Worm (Caenorhabditis elegans): ENCODE results near the gene F12D9.2.

The F12D9.2 gene

ce11 chrX:8638679-8639184 is 8.2 kb downstream of the F12D9.2 start (continued):
- peak; percentile 80; the same call in 1 of the 2 replicates for TF ChIP-seq cebp-2 (GFP tag; IDR thresholded peaks at IDR 0.05)
- TF ChIP-seq hsf-1 (GFP tag; IDR thresholded peaks at IDR 0.05): peak; percentile 44; the same call in 1 of the 2 replicates
- no peak for TF ChIP-seq dpff-1 (tag; optimal IDR thresholded peaks at IDR 0.05)
- TF ChIP-seq snpc-4 (GFP tag; optimal IDR thresholded peaks at IDR 0.05): peak; percentile 61
- peak in 2 of 4 experiments; percentile 53 to 63 for TF ChIP-seq snpc-4 (tag; optimal IDR thresholded peaks at IDR 0.05)
- no peak for TF ChIP-seq F49E8.2 (tag; optimal IDR thresholded peaks at IDR 0.05; ENCODE audit: insufficient read depth)
- TF ChIP-seq snpc-1.1 (tag; optimal IDR thresholded peaks at IDR 0.05; ENCODE audit: insufficient read depth): no peak
- 0 out of 2 replicates have a peak, but pooled peaks have one; percentile 6 for TF ChIP-seq F37B4.10 (GFP tag; IDR thresholded peaks at IDR 0.05)
- 0 out of 2 replicates have a peak, but pooled peaks have one; percentile 35 for TF ChIP-seq Y53G8AR.9 (GFP tag; conservative IDR thresholded peaks at IDR 0.05)
- no peak for TF ChIP-seq bed-1 (GFP tag; IDR thresholded peaks at IDR 0.05)
- TF ChIP-seq sptf-2 (GFP tag; optimal IDR thresholded peaks at IDR 0.05): peak; percentile 33
- TF ChIP-seq C17E4.6 (GFP tag; IDR thresholded peaks at IDR 0.05): no peak
- TF ChIP-seq K12H6.12 (tag; optimal IDR thresholded peaks at IDR 0.05): no peak
- TF ChIP-seq efl-1 (GFP tag; optimal IDR thresholded peaks at IDR 0.05): no peak
- peak; percentile 71 for TF ChIP-seq hmg-1.2 (GFP tag; IDR thresholded peaks at IDR 0.05)
- peak; percentile 56; the same call in 1 of the 2 replicates for TF ChIP-seq ekl-4 (GFP tag; IDR thresholded peaks at IDR 0.05)
- TF ChIP-seq Y53F4B.3 (GFP tag; IDR thresholded peaks at IDR 0.05): no peak
- TF ChIP-seq madf-10 (tag; optimal IDR thresholded peaks at IDR 0.05): peak; percentile 18
- TF ChIP-seq pha-4 (tag; optimal IDR thresholded peaks at IDR 0.05): no peak
- TF ChIP-seq F33H1.4 (GFP tag; IDR thresholded peaks at IDR 0.05): no peak
- no peak for TF ChIP-seq ztf-28 (GFP tag; IDR thresholded peaks at IDR 0.05)
- TF ChIP-seq rec-8 (tag; optimal IDR thresholded peaks at IDR 0.05): peak; percentile 54 to 61
- no peak for TF ChIP-seq aptf-2 (GFP tag; conservative IDR thresholded peaks at IDR 0.05)
- TF ChIP-seq mel-28 (tag; optimal IDR thresholded peaks at IDR 0.05; ENCODE audit: borderline replicate concordance): no peak
- no peak for TF ChIP-seq F10E7.11 (tag; optimal IDR thresholded peaks at IDR 0.05)
- TF ChIP-seq ztf-18 (tag; optimal IDR thresholded peaks at IDR 0.05): peak; percentile 57
- peak; percentile 36 for TF ChIP-seq unc-130 (GFP tag; optimal IDR thresholded peaks at IDR 0.05)
- TF ChIP-seq F57A8.1 (GFP tag; optimal IDR thresholded peaks at IDR 0.05): peak; percentile 61
- TF ChIP-seq hlh-26 (GFP tag; conservative IDR thresholded peaks at IDR 0.05): no peak
- TF ChIP-seq Y79H2A.3 (GFP tag; conservative IDR thresholded peaks at IDR 0.05): no peak
- TF ChIP-seq egrh-3 (GFP tag; IDR thresholded peaks at IDR 0.05): 0 out of 2 replicates have a peak, but pooled peaks have one; percentile 18
- TF ChIP-seq fkh-3 (tag; optimal IDR thresholded peaks at IDR 0.05): no peak
- no peak for TF ChIP-seq tlf-1 (GFP tag; optimal IDR thresholded peaks at IDR 0.05)
- TF ChIP-seq akir-1 (GFP tag; optimal IDR thresholded peaks at IDR 0.05): peak; percentile 23
- peak; percentile 71 for TF ChIP-seq mxl-1 (tag; optimal IDR thresholded peaks at IDR 0.05)
- no peak for TF ChIP-seq B0336.3 (GFP tag; IDR thresholded peaks at IDR 0.05)
- peak in 1 of 2 experiments; percentile 42 for TF ChIP-seq let-607 (tag; optimal IDR thresholded peaks at IDR 0.05)
- no peak for TF ChIP-seq C06A6.2 (GFP tag; conservative IDR thresholded peaks at IDR 0.05)
- TF ChIP-seq zfh-2 (GFP tag; conservative IDR thresholded peaks at IDR 0.05): no peak
- no peak for TF ChIP-seq xnd-1 (tag; optimal IDR thresholded peaks at IDR 0.05)
- no peak for TF ChIP-seq attf-3 (GFP tag; conservative IDR thresholded peaks at IDR 0.05)
- TF ChIP-seq lin-54 (GFP tag; optimal IDR thresholded peaks at IDR 0.05): no peak
- TF ChIP-seq gei-17 (GFP tag; optimal IDR thresholded peaks at IDR 0.05): no peak
- no peak for TF ChIP-seq ztf-22 (GFP tag; optimal IDR thresholded peaks at IDR 0.05)
- no peak for TF ChIP-seq nfya-1 (tag; optimal IDR thresholded peaks at IDR 0.05; ENCODE audit: borderline replicate concordance, insufficient read depth)
- TF ChIP-seq snpc-3.4 (tag; optimal IDR thresholded peaks at IDR 0.05): peak; percentile 29
- no peak for TF ChIP-seq sea-2 (GFP tag; IDR thresholded peaks at IDR 0.05)
